Worm (Caenorhabditis elegans) whole organism, L2 larva: ENCODE measurements around the gene efn-4.

Experiments used
- elt-1 ChIP-seq: fragments of 150-350 bp; optimal IDR thresholded peaks from 2 replicates; lab custom pipeline; 2014; ENCODE audit warnings: missing biosample characterization, missing genetic modification characterization
- nhr-11 ChIP-seq: fragments of 150-350 bp; optimal IDR thresholded peaks from 2 replicates; lab custom pipeline; 2014; ENCODE audit warnings: missing biosample characterization, missing genetic modification characterization
- unc-62 ChIP-seq: fragments of 150-350 bp; optimal IDR thresholded peaks from 2 replicates; lab custom pipeline; 2014; ENCODE audit warnings: missing biosample characterization, missing genetic modification reagents, missing genetic modification characterization
- zag-1 ChIP-seq: fragments of 150-350 bp; optimal IDR thresholded peaks from 2 replicates; lab custom pipeline; 2014; ENCODE audit warnings: missing biosample characterization, missing genetic modification characterization
- ztf-4 ChIP-seq: fragments of 150-350 bp; optimal IDR thresholded peaks from 2 replicates; lab custom pipeline; 2014; ENCODE audit warnings: missing biosample characterization, missing genetic modification characterization

DNA sequence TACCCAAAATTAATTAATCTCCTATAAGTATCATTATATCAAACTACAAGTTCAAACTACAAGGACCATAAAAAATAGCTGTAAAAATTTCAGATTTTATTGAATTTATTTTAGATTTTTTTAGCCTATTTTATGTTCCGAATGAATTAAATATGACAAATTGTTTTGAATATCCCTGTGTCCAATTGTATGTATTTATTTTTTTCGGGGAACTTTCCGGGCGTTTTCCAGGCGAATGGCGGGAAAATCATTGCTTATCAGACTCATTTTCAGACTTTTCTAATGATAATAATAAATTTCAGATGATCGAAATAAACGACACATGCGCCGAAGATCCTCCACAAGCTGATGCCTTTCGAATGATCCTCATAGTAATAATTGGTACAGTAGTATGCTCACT, 11.0 kb upstream of the efn-4 start, which contains the start of gene F56A11.4:
- TF ChIP-seq elt-1 (tag; lab: Kevin White, UChicago) (no peak), nhr-11 (tag; lab: Kevin White, UChicago) (no peak), ztf-4 (tag; lab: Kevin White, UChicago) (no peak), zag-1 (tag; lab: Kevin White, UChicago) (no peak), unc-62 (no peak)
